Fruit fly (Drosophila melanogaster) whole organism, embryonic: ENCODE data around the gene mats.

Experiments used
- Bteb2 ChIP-seq: fragments of 200-800 bp; sonication (Bioruptor generic); optimal IDR thresholded peaks from 2 replicates; lab custom pipeline; 2016; ENCODE audit warnings: missing biosample characterization, missing genetic modification characterization
- C15 ChIP-seq: fragments of 200-800 bp; sonication (Bioruptor generic); IDR thresholded peaks from 3 replicates; pipeline ENCODE4 v1.3.6; 2022; ENCODE audit warnings: missing biosample characterization, missing genetic modification characterization
- CG10147 ChIP-seq: fragments of 200-800 bp; sonication (Bioruptor generic); optimal IDR thresholded peaks from 2 replicates; lab custom pipeline; 2019; ENCODE audit warnings: missing biosample characterization, mild to moderate bottlenecking, missing genetic modification characterization, moderate library complexity
- CG10209 ChIP-seq: fragments of 200-800 bp; sonication (Bioruptor generic); optimal IDR thresholded peaks from 3 replicates; lab custom pipeline; 2017; ENCODE audit warnings: missing biosample characterization, mild to moderate bottlenecking, missing genetic modification characterization, missing genetic modification reagents
- CG11093 ChIP-seq: fragments of 200-800 bp; sonication (Bioruptor generic); IDR thresholded peaks from 3 replicates; pipeline ENCODE4 v1.3.6; 2022; ENCODE audit warnings: missing biosample characterization, missing genetic modification characterization
- CG11398 ChIP-seq: fragments of 200-800 bp; sonication (Bioruptor generic); optimal IDR thresholded peaks from 2 replicates; lab custom pipeline; 2016; ENCODE audit warnings: missing biosample characterization, missing genetic modification characterization
- CG11723 ChIP-seq: fragments of 200-800 bp; sonication (Bioruptor generic); optimal IDR thresholded peaks from 2 replicates; lab custom pipeline; 2017; ENCODE audit warnings: missing biosample characterization, mild to moderate bottlenecking, missing genetic modification characterization
- CG12104 ChIP-seq: fragments of 200-800 bp; sonication (Bioruptor generic); optimal IDR thresholded peaks from 3 replicates; lab custom pipeline; 2016; ENCODE audit warnings: missing biosample characterization, missing genetic modification characterization
- CG12236 ChIP-seq: fragments of 200-800 bp; sonication (Bioruptor generic); optimal IDR thresholded peaks from 2 replicates; lab custom pipeline; 2016; ENCODE audit warnings: missing biosample characterization, missing genetic modification characterization
- CG14860 ChIP-seq: fragments of 200-800 bp; sonication (Bioruptor generic); IDR thresholded peaks from 3 replicates; pipeline ENCODE4 v1.3.6; 2022; ENCODE audit warnings: missing biosample characterization, missing genetic modification characterization; ENCODE audit not compliant: partially characterized antibody
- CG1603 ChIP-seq: fragments of 200-800 bp; sonication (Bioruptor generic); optimal IDR thresholded peaks from 2 replicates; lab custom pipeline; 2019; ENCODE audit warnings: missing biosample characterization, mild to moderate bottlenecking, missing genetic modification characterization, moderate library complexity
- CG2712 ChIP-seq: fragments of 200-800 bp; optimal IDR thresholded peaks from 3 replicates; lab custom pipeline; 2019; ENCODE audit warnings: missing biosample characterization, mild to moderate bottlenecking, missing genetic modification characterization, moderate library complexity
- CG3281 ChIP-seq: fragments of 200-800 bp; sonication (Bioruptor generic); optimal IDR thresholded peaks from 3 replicates; lab custom pipeline; 2017; ENCODE audit warnings: missing biosample characterization, mild to moderate bottlenecking, missing genetic modification characterization
- CG34376 ChIP-seq: fragments of 200-800 bp; sonication (Bioruptor generic); optimal IDR thresholded peaks from 2 replicates; lab custom pipeline; 2018; ENCODE audit warnings: missing biosample characterization, mild to moderate bottlenecking, missing genetic modification characterization
- CG6765 ChIP-seq: fragments of 200-800 bp; sonication (Bioruptor generic); optimal IDR thresholded peaks from 3 replicates; lab custom pipeline; 2017; ENCODE audit warnings: missing biosample characterization, mild to moderate bottlenecking, missing genetic modification characterization
- CG7786 ChIP-seq: fragments of 200-800 bp; sonication (Bioruptor generic); optimal IDR thresholded peaks from 2 replicates; lab custom pipeline; 2016; ENCODE audit warnings: missing biosample characterization, missing genetic modification characterization
- CG8089 ChIP-seq: fragments of 200-800 bp; sonication (Bioruptor generic); optimal IDR thresholded peaks from 3 replicates; lab custom pipeline; 2016; ENCODE audit warnings: missing biosample characterization, missing genetic modification characterization
- CG9727 ChIP-seq: fragments of 200-800 bp; sonication (Bioruptor generic); optimal IDR thresholded peaks from 3 replicates; lab custom pipeline; 2017; ENCODE audit warnings: missing biosample characterization, mild to moderate bottlenecking, missing genetic modification characterization
- CG9932 ChIP-seq: fragments of 200-800 bp; sonication (Bioruptor generic); IDR thresholded peaks from 2 replicates; pipeline ENCODE4 v1.3.6; 2022; ENCODE audit warnings: missing biosample characterization, missing genetic modification characterization
- D19B ChIP-seq: fragments of 200-800 bp; sonication (Bioruptor generic); optimal IDR thresholded peaks from 2 replicates; lab custom pipeline; 2017; ENCODE audit warnings: missing biosample characterization, mild to moderate bottlenecking, missing genetic modification characterization
- Dfd ChIP-seq, 2 experiments: fragments of >200 bp; optimal IDR thresholded peaks; 2 replicates each; lab custom pipeline; 2017; ENCODE audit warnings: missing biosample characterization in 2 of 2, missing genetic modification characterization in 2 of 2
- Dll ChIP-seq: fragments of 200-800 bp; sonication (Bioruptor generic); IDR thresholded peaks from 4 replicates; pipeline ENCODE4 v1.3.6; 2022; ENCODE audit warnings: missing biosample characterization, missing genetic modification characterization; ENCODE audit not compliant: partially characterized antibody
- Doc2 ChIP-seq: fragments of 200-800 bp; sonication (Bioruptor generic); IDR thresholded peaks from 2 replicates; pipeline ENCODE4 v1.3.6; 2022; ENCODE audit warnings: missing biosample characterization, missing genetic modification characterization
- ERR ChIP-seq: fragments of 200-800 bp; sonication (Bioruptor generic); optimal IDR thresholded peaks from 2 replicates; lab custom pipeline; 2016; ENCODE audit warnings: missing biosample characterization, missing genetic modification characterization
- HLH4C ChIP-seq: fragments of 200-800 bp; sonication (Bioruptor generic); IDR thresholded peaks from 3 replicates; pipeline ENCODE4 v1.3.6; 2022; ENCODE audit warnings: missing biosample characterization, missing genetic modification characterization; ENCODE audit not compliant: partially characterized antibody
- Med ChIP-seq: fragments of 200-800 bp; sonication (Bioruptor generic); peaks from one replicate; lab custom pipeline; 2016; ENCODE audit warnings: missing biosample characterization, missing genetic modification characterization, mild to moderate bottlenecking, inconsistent platforms, moderate library complexity
- PHDP ChIP-seq: fragments of 200-800 bp; sonication (Bioruptor generic); optimal IDR thresholded peaks from 3 replicates; lab custom pipeline; 2018; ENCODE audit warnings: missing biosample characterization, mild to moderate bottlenecking, missing genetic modification characterization, moderate library complexity
- Ptx1 ChIP-seq: fragments of 200-800 bp; sonication (Bioruptor generic); IDR thresholded peaks from 2 replicates; pipeline ENCODE4 v1.3.6; 2022; ENCODE audit warnings: missing biosample characterization, missing genetic modification characterization
- Xrp1 ChIP-seq: fragments of 200-800 bp; sonication (Bioruptor generic); IDR thresholded peaks from 2 replicates; pipeline ENCODE4 v1.3.6; 2022; ENCODE audit warnings: missing biosample characterization, missing genetic modification characterization
- YL-1 ChIP-seq: fragments of 200-800 bp; sonication (Bioruptor generic); optimal IDR thresholded peaks from 3 replicates; lab custom pipeline; 2017; ENCODE audit warnings: missing biosample characterization, mild to moderate bottlenecking, missing genetic modification characterization
- bab2 ChIP-seq: fragments of 200-800 bp; sonication (Bioruptor generic); optimal IDR thresholded peaks from 2 replicates; lab custom pipeline; 2016; ENCODE audit warnings: missing biosample characterization, missing genetic modification characterization
- cwo ChIP-seq: fragments of 200-800 bp; sonication (Bioruptor generic); optimal IDR thresholded peaks from 3 replicates; lab custom pipeline; 2017; ENCODE audit warnings: missing biosample characterization, missing genetic modification characterization, mild to moderate bottlenecking, moderate library complexity, missing genetic modification reagents
- da ChIP-seq: fragments of 200-800 bp; sonication (Bioruptor generic); optimal IDR thresholded peaks from 2 replicates; lab custom pipeline; 2016; ENCODE audit warnings: missing biosample characterization, missing genetic modification characterization
- disco-r ChIP-seq: fragments of 200-800 bp; sonication (Bioruptor generic); optimal IDR thresholded peaks from 2 replicates; lab custom pipeline; 2016; ENCODE audit warnings: missing biosample characterization, missing genetic modification characterization
- exex ChIP-seq: fragments of 200-800 bp; sonication (Bioruptor generic); optimal IDR thresholded peaks from 4 replicates; lab custom pipeline; 2018; ENCODE audit warnings: missing biosample characterization, mild to moderate bottlenecking, missing genetic modification characterization, moderate library complexity
- fd64A ChIP-seq: fragments of 200-800 bp; sonication (Bioruptor generic); optimal IDR thresholded peaks from 3 replicates; lab custom pipeline; 2018; ENCODE audit warnings: missing biosample characterization, mild to moderate bottlenecking, missing genetic modification characterization
- grn ChIP-seq: fragments of 200-800 bp; sonication (Bioruptor generic); optimal IDR thresholded peaks from 3 replicates; lab custom pipeline; 2017; ENCODE audit warnings: missing biosample characterization, missing genetic modification characterization
- hb ChIP-seq: fragments of 200-800 bp; sonication (Bioruptor generic); IDR thresholded peaks from 3 replicates; pipeline ENCODE4 v1.3.6; 2022; ENCODE audit warnings: missing biosample characterization, missing genetic modification characterization; ENCODE audit not compliant: partially characterized antibody
- insv ChIP-seq, 2 experiments: fragments of 200-800 bp; sonication (Bioruptor generic); optimal IDR thresholded peaks; 3 replicates each; lab custom pipeline; 2016 to 2018; ENCODE audit warnings: missing biosample characterization in 2 of 2, missing genetic modification characterization in 2 of 2
- kni ChIP-seq: fragments of 200-800 bp; sonication (Bioruptor generic); optimal IDR thresholded peaks from 3 replicates; lab custom pipeline; 2017; ENCODE audit warnings: mild to moderate bottlenecking, missing biosample characterization, missing genetic modification reagents, missing genetic modification characterization
- mirr ChIP-seq: fragments of 200-800 bp; sonication (Bioruptor generic); optimal IDR thresholded peaks from 3 replicates; lab custom pipeline; 2018; ENCODE audit warnings: missing biosample characterization, mild to moderate bottlenecking, missing genetic modification characterization
- nerfin-1 ChIP-seq: fragments of 200-800 bp; sonication (Bioruptor generic); optimal IDR thresholded peaks from 3 replicates; lab custom pipeline; 2019; ENCODE audit warnings: missing biosample characterization, mild to moderate bottlenecking, missing genetic modification characterization, moderate library complexity
- otp ChIP-seq: fragments of 200-800 bp; sonication (Bioruptor generic); IDR thresholded peaks from 3 replicates; pipeline ENCODE4, ENCODE4 v1.3.6; 2022; ENCODE audit warnings: missing biosample characterization, missing genetic modification characterization
- pfk ChIP-seq: fragments of 200-800 bp; sonication (Bioruptor generic); optimal IDR thresholded peaks from 2 replicates; lab custom pipeline; 2018; ENCODE audit warnings: missing biosample characterization, mild to moderate bottlenecking, missing genetic modification characterization, moderate library complexity
- run ChIP-seq: fragments of 200-800 bp; sonication (Bioruptor generic); optimal IDR thresholded peaks from 3 replicates; lab custom pipeline; 2018; ENCODE audit warnings: missing biosample characterization, mild to moderate bottlenecking, missing genetic modification characterization
- scrt ChIP-seq: fragments of 200-800 bp; sonication (Bioruptor generic); optimal IDR thresholded peaks from 2 replicates; lab custom pipeline; 2018; ENCODE audit warnings: missing biosample characterization, mild to moderate bottlenecking, missing genetic modification characterization, moderate library complexity
- sens ChIP-seq: fragments of 200-800 bp; sonication (Bioruptor generic); peaks from one replicate; lab custom pipeline; 2016; ENCODE audit warnings: missing biosample characterization, missing genetic modification characterization
- shn ChIP-seq: fragments of 200-800 bp; sonication (Bioruptor generic); optimal IDR thresholded peaks from 3 replicates; lab custom pipeline; 2016; ENCODE audit warnings: missing biosample characterization, missing genetic modification characterization
- sr ChIP-seq: fragments of 200-800 bp; sonication (Bioruptor generic); IDR thresholded peaks from 3 replicates; pipeline ENCODE4 v1.3.6; 2022; ENCODE audit warnings: missing biosample characterization, missing genetic modification characterization
- tup ChIP-seq: fragments of 200-800 bp; sonication (Bioruptor generic); optimal IDR thresholded peaks from 2 replicates; lab custom pipeline; 2016; ENCODE audit warnings: missing biosample characterization, mild to moderate bottlenecking, missing genetic modification characterization, moderate library complexity

Gene mats

dm6 chr3R:22411879-22412587 lies 8.9 kb upstream of the mats start (continued):
- TF ChIP-seq CG34376 (GFP tag; lab: Kevin White, UChicago) (peak; percentile 53), grn (GFP tag; lab: Kevin White, UChicago) (peak; percentile 58), run (tag; lab: Kevin White, UChicago) (no peak), Dfd (GFP tag; optimal IDR thresholded peaks at IDR 0.05; lab: Kevin White, UChicago) (no peak), CG2712 (tag; lab: Kevin White, UChicago) (no peak), pfk (peak; percentile 88), disco-r (no peak), sens (GFP tag; lab: Kevin White, UChicago) (peak; percentile 72), YL-1 (GFP tag; lab: Kevin White, UChicago) (no peak), CG3281 (GFP tag; lab: Kevin White, UChicago) (peak; percentile 31), CG11093 (GFP tag; lab: Robert Waterston, UW) (no peak), shn (no peak), CG11723 (GFP tag; lab: Kevin White, UChicago) (no peak), CG9932 (GFP tag; lab: Robert Waterston, UW) (peak; percentile 19; the same call in 1 of the 2 replicates), tup (GFP tag; lab: Kevin White, UChicago) (no peak), Xrp1 (GFP tag; lab: Robert Waterston, UW) (no peak), CG12236 (GFP tag; lab: Kevin White, UChicago) (no peak), otp (GFP tag; lab: Robert Waterston, UW) (no peak), Doc2 (GFP tag; lab: Robert Waterston, UW) (no peak), insv (GFP tag; optimal IDR thresholded peaks at IDR 0.05; lab: Kevin White, UChicago) (no peak), CG11398 (no peak), kni (GFP tag; lab: Kevin White, UChicago) (peak; percentile 5), CG12104 (GFP tag; lab: Kevin White, UChicago) (no peak), CG10147 (no peak), da (GFP tag; lab: Kevin White, UChicago) (no peak), cwo (peak; percentile 59), Ptx1 (no peak), sr (GFP tag; lab: Robert Waterston, UW) (no peak), fd64A (GFP tag; lab: Kevin White, UChicago) (peak; percentile 9), CG9727 (no peak), C15 (GFP tag; lab: Robert Waterston, UW) (no peak), ERR (GFP tag; lab: Kevin White, UChicago) (no peak), CG1603 (no peak), scrt (GFP tag; lab: Kevin White, UChicago) (no peak), nerfin-1 (tag; lab: Kevin White, UChicago) (no peak), PHDP (tag; lab: Kevin White, UChicago) (peak; percentile 6), exex (tag; lab: Kevin White, UChicago) (peak; percentile 91), HLH4C (GFP tag; lab: Robert Waterston, UW) (0 out of 3 replicates have a peak, but pooled peaks have one; percentile 8), CG14860 (no peak), CG10209 (GFP tag; lab: Kevin White, UChicago) (no peak), bab2 (no peak), D19B (GFP tag; lab: Kevin White, UChicago) (no peak), Bteb2 (GFP tag; lab: Kevin White, UChicago) (no peak), mirr (GFP tag; lab: Kevin White, UChicago) (peak; percentile 91), CG8089 (GFP tag; lab: Kevin White, UChicago) (no peak), hb (GFP tag; lab: Robert Waterston, UW) (no peak), Dll (GFP tag; lab: Robert Waterston, UW) (no peak), Med (peak; percentile 70), CG7786 (GFP tag; lab: Kevin White, UChicago) (no peak), CG6765 (GFP tag; lab: Kevin White, UChicago) (no peak)
